Worm (Caenorhabditis elegans) whole organism, young adult: ENCODE data around the gene T01D1.7.

ENCODE experiments used
- B0035.1 ChIP-seq: sonication (generic microtip); optimal IDR thresholded peaks from 2 replicates; lab custom pipeline; 2016; ENCODE audit warnings: missing genetic modification characterization, mild to moderate bottlenecking, missing compliant biosample characterization, missing genotype, missing genetic modification reagents
- B0336.3 ChIP-seq: fragments of 200-800 bp; sonication (Bioruptor generic); IDR thresholded peaks from 2 replicates; pipeline ENCODE4 v1.3.6; 2022; ENCODE audit warnings: missing genetic modification characterization, missing compliant biosample characterization
- F10E7.11 ChIP-seq: sonication (generic microtip); optimal IDR thresholded peaks from 2 replicates; lab custom pipeline; 2017; ENCODE audit warnings: mild to moderate bottlenecking, missing genetic modification characterization, moderate library complexity, missing compliant biosample characterization
- ceh-79 ChIP-seq: sonication (generic microtip); optimal IDR thresholded peaks from 2 replicates; lab custom pipeline; 2017; ENCODE audit warnings: mild to moderate bottlenecking, missing genetic modification characterization, missing compliant biosample characterization
- efl-1 ChIP-seq: fragments of 150-350 bp; optimal IDR thresholded peaks from 2 replicates; lab custom pipeline; 2014; ENCODE audit warnings: missing biosample characterization, missing genetic modification reagents, missing genetic modification characterization
- egl-44 ChIP-seq: fragments of 200-800 bp; sonication (Bioruptor generic); IDR thresholded peaks from 2 replicates; pipeline ENCODE4 v1.3.6; 2022; ENCODE audit warnings: missing genetic modification reagents, missing genetic modification characterization, missing compliant biosample characterization
- hmg-1.2 ChIP-seq: fragments of 200-800 bp; sonication (Bioruptor generic); IDR thresholded peaks from 2 replicates; pipeline ENCODE4 v1.3.6; 2022; ENCODE audit warnings: missing genetic modification reagents, missing genetic modification characterization, missing compliant biosample characterization
- hmg-20 ChIP-seq: fragments of 200-800 bp; sonication (Bioruptor generic); IDR thresholded peaks from 2 replicates; pipeline ENCODE4 v1.3.6; 2022; ENCODE audit warnings: missing genetic modification reagents, missing genetic modification characterization, missing compliant biosample characterization
- lin-35 ChIP-seq, 3 experiments: fragments of 150-350 bp in 2 of 3; sonication (generic microtip) in 1 of 3; optimal IDR thresholded peaks; 2 replicates each; lab custom pipeline; 2014 to 2018; ENCODE audit warnings: missing biosample characterization in 3 of 3, missing genetic modification characterization in 3 of 3, missing genetic modification reagents in 3 of 3
- madf-3 ChIP-seq: fragments of 200-800 bp; sonication (Bioruptor generic); IDR thresholded peaks from 2 replicates; pipeline ENCODE4 v1.3.6; 2022; ENCODE audit warnings: missing genetic modification reagents, missing genetic modification characterization, missing compliant biosample characterization
- mes-4 ChIP-seq: sonication (generic microtip); optimal IDR thresholded peaks from 2 replicates; lab custom pipeline; 2016; ENCODE audit warnings: missing genotype, missing genetic modification characterization, missing compliant biosample characterization
- nhr-179 ChIP-seq: sonication (generic microtip); optimal IDR thresholded peaks from 2 replicates; lab custom pipeline; 2016; ENCODE audit warnings: mild to moderate bottlenecking, missing genetic modification characterization, missing compliant biosample characterization
- repo-1 ChIP-seq: sonication (generic microtip); optimal IDR thresholded peaks from 2 replicates; lab custom pipeline; 2017; ENCODE audit warnings: mild to moderate bottlenecking, missing genetic modification characterization, missing compliant biosample characterization
- sdz-38 ChIP-seq: sonication (generic microtip); optimal IDR thresholded peaks from 2 replicates; lab custom pipeline; 2016; ENCODE audit warnings: missing genotype, missing genetic modification characterization, missing compliant biosample characterization
- snpc-1.3 ChIP-seq: sonication (generic microtip); optimal IDR thresholded peaks from 2 replicates; lab custom pipeline; 2017; ENCODE audit warnings: missing genetic modification characterization, mild to moderate bottlenecking, missing compliant biosample characterization, antibody characterized with exemption, moderate library complexity, missing genotype, missing genetic modification reagents; ENCODE audit not compliant: insufficient read depth
- unc-62 ChIP-seq: fragments of 150-350 bp; optimal IDR thresholded peaks from 2 replicates; lab custom pipeline; 2014; ENCODE audit warnings: missing biosample characterization, missing genetic modification reagents, missing genetic modification characterization
- ztf-28 ChIP-seq: fragments of 200-800 bp; sonication (Bioruptor generic); IDR thresholded peaks from 2 replicates; pipeline ENCODE4 v1.3.6; 2022; ENCODE audit warnings: missing genetic modification reagents, missing genetic modification characterization, missing compliant biosample characterization

T01D1.7 gene

ce11 chrII:122008-122407 lies 51.6 kb downstream of the T01D1.7 start:
- TF ChIP-seq ceh-79 (tag; lab: Kevin White, UChicago), result no peak
- peak; percentile 33; the same call in 1 of the 2 replicates for TF ChIP-seq hmg-1.2

DNA sequence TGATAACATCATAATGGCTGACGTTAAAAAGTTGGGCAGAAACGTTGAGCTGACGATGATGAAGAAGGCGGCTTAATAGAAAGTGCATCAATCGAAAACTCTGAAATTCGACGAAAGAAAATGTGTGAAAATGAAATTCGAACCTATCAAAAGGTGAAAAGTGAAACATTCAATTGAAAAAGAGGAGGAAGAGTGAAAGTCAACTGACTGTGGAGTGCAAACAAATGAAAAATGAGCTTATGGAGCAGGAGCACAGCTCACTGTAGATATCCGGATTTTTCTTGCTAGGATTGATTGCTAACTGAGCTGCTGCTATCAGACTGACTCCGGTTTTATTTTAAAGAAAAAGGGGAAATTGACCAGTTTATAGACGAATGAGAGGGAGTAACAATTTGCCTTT lies 52.5 kb downstream of the T01D1.7 start, which contains the start of gene K10B4.3:
K10B4.3 (minus strand) TSS at position 101 of the 400 bp plus-strand sequence.
- TF ChIP-seq B0035.1 (tag; lab: Kevin White, UChicago) (no peak), unc-62 (no peak), efl-1 (no peak), egl-44 (GFP tag; lab: Robert Waterston, UW) (no peak), nhr-179 (tag; lab: Kevin White, UChicago) (no peak), repo-1 (tag; lab: Kevin White, UChicago) (no peak), B0336.3 (GFP tag; lab: Robert Waterston, UW) (no peak), hmg-20 (no peak), sdz-38 (tag; lab: Kevin White, UChicago) (no peak), lin-35 (GFP tag; optimal IDR thresholded peaks at IDR 0.05; lab: Kevin White, UChicago) (no peak), snpc-1.3 (tag; lab: Kevin White, UChicago) (no peak), ztf-28 (GFP tag; lab: Robert Waterston, UW) (no peak), mes-4 (tag; lab: Kevin White, UChicago) (no peak), F10E7.11 (tag; lab: Kevin White, UChicago) (no peak), madf-3 (GFP tag; lab: Robert Waterston, UW) (no peak)
